Fruit fly (Drosophila melanogaster) whole organism, pupa: ENCODE measurements around the gene CG33725.

Experiments used
- CG10348 ChIP-seq: fragments of 200-800 bp; sonication (Bioruptor generic); IDR thresholded peaks from 2 replicates; pipeline ENCODE4 v1.3.6; 2022; ENCODE audit warnings: missing biosample characterization, missing genetic modification characterization
- CG12605 ChIP-seq: fragments of 200-800 bp; sonication (Bioruptor generic); IDR thresholded peaks from 2 replicates; pipeline ENCODE4 v1.3.6; 2022; ENCODE audit warnings: missing biosample characterization, missing genetic modification characterization
- CG13204 ChIP-seq: fragments of 200-800 bp; sonication (Bioruptor generic); optimal IDR thresholded peaks from 2 replicates; lab custom pipeline; 2018; ENCODE audit warnings: missing biosample characterization, mild to moderate bottlenecking, missing genetic modification characterization, moderate library complexity
- CG14655 ChIP-seq: fragments of 200-800 bp; sonication (Bioruptor generic); optimal IDR thresholded peaks from 3 replicates; lab custom pipeline; 2017; ENCODE audit warnings: mild to moderate bottlenecking, missing biosample characterization, missing genetic modification reagents, missing genetic modification characterization
- CG15710 ChIP-seq: fragments of 200-800 bp; sonication (Bioruptor generic); optimal IDR thresholded peaks from 2 replicates; lab custom pipeline; 2018; ENCODE audit warnings: missing biosample characterization, mild to moderate bottlenecking, missing genetic modification characterization, moderate library complexity
- CG17806 ChIP-seq: fragments of 200-800 bp; sonication (Bioruptor generic); optimal IDR thresholded peaks from 2 replicates; lab custom pipeline; 2018; ENCODE audit warnings: missing biosample characterization, mild to moderate bottlenecking, missing genetic modification characterization, moderate library complexity
- CG32121 ChIP-seq: fragments of 200-800 bp; sonication (Bioruptor generic); IDR thresholded peaks from 2 replicates; pipeline ENCODE4 v1.3.6; 2022; ENCODE audit warnings: missing biosample characterization, missing genetic modification characterization
- CG34367 ChIP-seq: fragments of 200-800 bp; sonication (Bioruptor generic); optimal IDR thresholded peaks from 2 replicates; lab custom pipeline; 2018; ENCODE audit warnings: missing biosample characterization, mild to moderate bottlenecking, missing genetic modification characterization
- CG4496 ChIP-seq: fragments of 200-800 bp; sonication (Bioruptor generic); IDR thresholded peaks from 3 replicates; pipeline ENCODE4 v1.3.6; 2022; ENCODE audit warnings: missing biosample characterization, missing genetic modification characterization
- CG8159 ChIP-seq: fragments of 200-800 bp; sonication (Bioruptor generic); optimal IDR thresholded peaks from 3 replicates; lab custom pipeline; 2018; ENCODE audit warnings: missing biosample characterization, mild to moderate bottlenecking, missing genetic modification characterization, moderate library complexity
- CG8301 ChIP-seq: fragments of 200-800 bp; sonication (Bioruptor generic); optimal IDR thresholded peaks from 2 replicates; lab custom pipeline; 2018; ENCODE audit warnings: missing biosample characterization, mild to moderate bottlenecking, missing genetic modification characterization
- CG9948 ChIP-seq: fragments of 200-800 bp; sonication (Bioruptor generic); optimal IDR thresholded peaks from 2 replicates; lab custom pipeline; 2018; ENCODE audit warnings: missing biosample characterization, mild to moderate bottlenecking, missing genetic modification characterization, moderate library complexity
- D1 ChIP-seq: fragments of 200-800 bp; sonication (Bioruptor generic); optimal IDR thresholded peaks from 2 replicates; lab custom pipeline; 2018; ENCODE audit warnings: missing biosample characterization, mild to moderate bottlenecking, missing genetic modification characterization, moderate library complexity
- EcR ChIP-seq: fragments of 200-800 bp; sonication (Bioruptor generic); optimal IDR thresholded peaks from 3 replicates; lab custom pipeline; 2019; ENCODE audit warnings: missing biosample characterization, missing genetic modification characterization, mild to moderate bottlenecking, moderate library complexity, missing genetic modification reagents
- Ets98B ChIP-seq: fragments of 200-800 bp; sonication (Bioruptor generic); IDR thresholded peaks from 2 replicates; pipeline ENCODE4 v1.3.6; 2022; ENCODE audit warnings: missing biosample characterization, missing genetic modification characterization
- Pif1A ChIP-seq: fragments of 200-800 bp; sonication (Bioruptor generic); optimal IDR thresholded peaks from 3 replicates; lab custom pipeline; 2016; ENCODE audit warnings: missing biosample characterization, missing genetic modification characterization
- Pif1B ChIP-seq: fragments of 200-800 bp; sonication (Bioruptor generic); optimal IDR thresholded peaks from 3 replicates; lab custom pipeline; 2016; ENCODE audit warnings: missing biosample characterization, missing genetic modification characterization
- Snoo ChIP-seq: fragments of 200-800 bp; sonication (Bioruptor generic); optimal IDR thresholded peaks from 3 replicates; lab custom pipeline; 2017; ENCODE audit warnings: missing biosample characterization, mild to moderate bottlenecking, missing genetic modification characterization, inconsistent platforms
- fd96Ca ChIP-seq: fragments of 200-800 bp; sonication (Bioruptor generic); IDR thresholded peaks from 3 replicates; pipeline ENCODE4 v1.3.6; 2022; ENCODE audit warnings: missing biosample characterization, missing genetic modification characterization
- gl ChIP-seq: fragments of 200-800 bp; sonication (Bioruptor generic); optimal IDR thresholded peaks from 2 replicates; lab custom pipeline; 2018; ENCODE audit warnings: missing biosample characterization, mild to moderate bottlenecking, missing genetic modification characterization
- rn ChIP-seq: fragments of 200-800 bp; sonication (Bioruptor generic); IDR thresholded peaks from 2 replicates; pipeline ENCODE4 v1.3.6; 2022; ENCODE audit warnings: missing biosample characterization, missing genetic modification characterization

Gene CG33725

DNA sequence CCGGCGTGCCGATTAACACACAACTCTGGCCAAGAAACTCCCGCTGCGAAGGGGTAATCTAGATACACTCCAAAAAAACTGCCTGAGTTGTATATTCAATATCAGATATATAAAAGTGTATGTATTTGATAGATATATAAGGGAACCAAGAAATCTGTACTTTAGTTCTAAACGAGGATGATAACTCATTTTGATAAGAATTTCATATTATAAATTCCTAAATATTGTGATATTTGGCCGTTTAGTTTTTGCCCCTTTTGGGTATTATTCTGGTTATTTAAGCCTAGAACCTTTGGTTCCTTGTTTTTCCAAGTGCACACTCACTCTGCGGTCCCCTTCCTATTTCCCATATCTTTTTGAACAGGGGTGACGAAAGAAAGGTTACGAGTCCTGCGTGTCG, 28.9 kb upstream of the CG33725 start:
- no peak for TF ChIP-seq CG32121 (GFP tag; lab: Robert Waterston, UW)
- peak; percentile 24 for TF ChIP-seq CG8159 (tag; lab: Kevin White, UChicago)

DNA sequence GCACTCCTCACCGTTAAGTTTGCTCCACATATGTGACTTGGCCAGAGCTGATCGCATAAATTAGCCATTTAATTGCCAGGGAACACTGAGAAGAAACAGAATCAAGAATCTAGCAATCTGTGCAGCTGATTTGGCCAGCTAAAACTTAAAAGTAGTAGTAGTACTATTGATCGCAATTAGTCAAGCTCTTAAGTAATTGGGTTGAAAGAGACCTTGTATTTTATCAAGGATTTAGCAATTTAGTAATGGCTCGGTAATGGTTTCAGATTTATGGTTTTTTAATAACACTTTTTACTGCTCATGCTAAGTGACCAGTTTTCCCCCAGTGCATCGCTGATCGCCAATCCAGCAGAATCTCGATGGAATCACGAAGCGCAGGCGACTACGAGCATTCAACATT, 27.4 kb upstream of the CG33725 start:
- no peak for TF ChIP-seq D1 (tag; lab: Kevin White, UChicago)
- TF ChIP-seq CG8301: peak; percentile 24
- no peak for TF ChIP-seq gl (tag; lab: Kevin White, UChicago)
- peak; percentile 22 for TF ChIP-seq CG9948
- TF ChIP-seq CG32121 (GFP tag; lab: Robert Waterston, UW): no peak
- TF ChIP-seq CG4496 (GFP tag; lab: Robert Waterston, UW): no peak
- peak; percentile 37 for TF ChIP-seq CG17806 (tag; lab: Kevin White, UChicago)
- TF ChIP-seq EcR (GFP tag; lab: Kevin White, UChicago): no peak
- TF ChIP-seq fd96Ca: no peak
- TF ChIP-seq CG14655: peak; percentile 40
- TF ChIP-seq CG34367 (tag; lab: Kevin White, UChicago): peak; percentile 33
- peak; percentile 33 for TF ChIP-seq Pif1A (GFP tag; lab: Kevin White, UChicago)
- no peak for TF ChIP-seq CG12605 (GFP tag; lab: Robert Waterston, UW)
- no peak for TF ChIP-seq Pif1B (GFP tag; lab: Kevin White, UChicago)
- no peak for TF ChIP-seq CG10348 (GFP tag; lab: Robert Waterston, UW)
- no peak for TF ChIP-seq Snoo
- TF ChIP-seq CG8159 (tag; lab: Kevin White, UChicago): peak; percentile 70
- TF ChIP-seq CG15710 (tag; lab: Kevin White, UChicago): peak; percentile 67
- TF ChIP-seq CG13204 (GFP tag; lab: Kevin White, UChicago): peak; percentile 29
- no peak for TF ChIP-seq Ets98B (GFP tag; lab: Robert Waterston, UW)
- TF ChIP-seq rn (GFP tag; lab: Robert Waterston, UW): no peak

DNA sequence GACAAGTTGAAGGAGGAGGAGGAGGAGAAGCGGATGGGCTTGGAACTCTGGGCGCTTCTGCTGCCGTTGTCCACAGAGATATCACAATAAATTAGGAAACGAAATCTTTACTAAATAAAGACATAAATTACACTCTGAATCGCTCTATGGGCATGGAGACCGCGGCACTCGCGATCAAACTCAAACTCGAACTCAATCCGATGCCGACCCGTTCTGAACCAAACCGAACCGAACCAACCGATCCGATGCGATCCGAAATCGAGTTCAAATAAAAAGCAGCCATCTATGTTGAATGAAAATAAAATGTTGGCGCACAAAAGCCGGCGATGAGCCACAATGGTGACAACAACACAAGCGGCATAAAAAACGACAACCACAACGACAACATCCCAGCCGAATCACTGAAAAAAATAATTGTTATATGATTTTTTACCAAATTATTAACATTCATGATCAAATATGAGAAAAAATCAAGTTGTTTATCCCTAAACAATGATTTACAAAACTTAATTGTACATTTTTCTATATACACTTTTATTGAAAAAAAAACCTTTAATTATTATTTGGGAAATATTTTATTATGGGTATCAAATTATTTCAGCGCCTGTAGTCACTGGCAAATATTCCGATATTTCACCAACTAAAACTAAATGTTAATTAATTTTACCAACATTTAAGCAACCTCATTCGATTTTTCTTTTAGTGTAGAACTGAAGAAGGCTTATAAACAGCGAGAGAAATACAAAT, 25.3 kb upstream of the CG33725 start:
- TF ChIP-seq Pif1A (GFP tag; lab: Kevin White, UChicago) (peak; percentile 57), Pif1B (GFP tag; lab: Kevin White, UChicago) (peak; percentile 35), Snoo (peak; percentile 36), CG13204 (GFP tag; lab: Kevin White, UChicago) (no peak), CG8301 (peak; percentile 63), gl (tag; lab: Kevin White, UChicago) (no peak), fd96Ca (no peak), CG14655 (peak; percentile 67), D1 (tag; lab: Kevin White, UChicago) (peak; percentile 64), CG8159 (tag; lab: Kevin White, UChicago) (peak; percentile 85), CG9948 (peak; percentile 75), CG15710 (tag; lab: Kevin White, UChicago) (peak; percentile 69), CG32121 (GFP tag; lab: Robert Waterston, UW) (no peak), rn (GFP tag; lab: Robert Waterston, UW) (peak; percentile 11; the same call in 1 of the 2 replicates), CG4496 (GFP tag; lab: Robert Waterston, UW) (no peak), CG34367 (tag; lab: Kevin White, UChicago) (peak; percentile 44), EcR (GFP tag; lab: Kevin White, UChicago) (no peak), CG17806 (tag; lab: Kevin White, UChicago) (peak; percentile 73), Ets98B (GFP tag; lab: Robert Waterston, UW) (no peak), CG10348 (GFP tag; lab: Robert Waterston, UW) (no peak), CG12605 (GFP tag; lab: Robert Waterston, UW) (no peak)
- TF ChIP-seq, all 21 proteins: peak for 12

DNA sequence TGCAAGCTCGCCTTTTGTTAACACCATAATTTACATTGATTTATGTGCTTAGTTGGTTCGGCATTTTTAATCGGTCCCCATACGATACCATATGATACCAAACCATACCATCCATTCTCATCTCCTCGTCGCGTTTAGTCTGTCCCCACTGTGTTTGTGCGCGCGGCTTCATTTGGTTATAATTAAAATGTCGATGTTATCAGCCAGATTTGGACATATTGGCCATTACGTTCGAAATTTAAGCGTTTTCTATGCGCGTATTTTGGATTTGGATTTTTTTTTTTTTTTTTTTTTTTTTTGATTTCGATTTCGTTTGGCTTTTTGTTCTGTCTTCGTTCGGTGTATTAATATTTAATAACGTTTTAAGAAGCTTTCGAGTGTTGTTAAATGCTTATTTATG, 20.5 kb upstream of the CG33725 start:
- no peak for TF ChIP-seq CG12605 (GFP tag; lab: Robert Waterston, UW)
- no peak for TF ChIP-seq CG17806 (tag; lab: Kevin White, UChicago)

DNA sequence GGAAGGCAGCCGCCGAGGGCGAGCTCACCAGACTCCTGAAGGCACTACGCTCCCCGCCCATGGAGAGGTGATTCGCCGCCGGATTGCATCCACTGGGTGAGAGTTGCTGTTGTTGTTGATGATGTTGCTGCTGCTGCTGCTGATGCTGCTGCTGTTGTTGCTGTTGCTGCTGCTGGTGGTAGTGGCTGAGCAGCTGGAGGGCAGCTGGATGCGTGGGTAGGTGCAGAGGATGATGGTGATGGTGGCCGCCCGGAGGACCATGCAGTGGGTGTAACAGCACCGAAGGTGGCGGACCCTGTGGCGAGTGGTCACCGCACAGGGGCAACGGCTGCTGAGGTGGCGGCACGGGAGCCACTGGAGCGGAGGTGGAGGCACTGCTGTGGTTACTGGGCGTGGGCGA, 18.8 kb upstream of the CG33725 start:
- no peak for TF ChIP-seq Pif1B (GFP tag; lab: Kevin White, UChicago)
- no peak for TF ChIP-seq CG10348 (GFP tag; lab: Robert Waterston, UW)
- no peak for TF ChIP-seq D1 (tag; lab: Kevin White, UChicago)
- TF ChIP-seq CG14655: no peak
- TF ChIP-seq EcR (GFP tag; lab: Kevin White, UChicago): no peak
- TF ChIP-seq CG4496 (GFP tag; lab: Robert Waterston, UW): no peak
- no peak for TF ChIP-seq CG13204 (GFP tag; lab: Kevin White, UChicago)
- no peak for TF ChIP-seq CG8301
- no peak for TF ChIP-seq CG12605 (GFP tag; lab: Robert Waterston, UW)
- no peak for TF ChIP-seq CG34367 (tag; lab: Kevin White, UChicago)
- TF ChIP-seq CG15710 (tag; lab: Kevin White, UChicago): no peak

DNA sequence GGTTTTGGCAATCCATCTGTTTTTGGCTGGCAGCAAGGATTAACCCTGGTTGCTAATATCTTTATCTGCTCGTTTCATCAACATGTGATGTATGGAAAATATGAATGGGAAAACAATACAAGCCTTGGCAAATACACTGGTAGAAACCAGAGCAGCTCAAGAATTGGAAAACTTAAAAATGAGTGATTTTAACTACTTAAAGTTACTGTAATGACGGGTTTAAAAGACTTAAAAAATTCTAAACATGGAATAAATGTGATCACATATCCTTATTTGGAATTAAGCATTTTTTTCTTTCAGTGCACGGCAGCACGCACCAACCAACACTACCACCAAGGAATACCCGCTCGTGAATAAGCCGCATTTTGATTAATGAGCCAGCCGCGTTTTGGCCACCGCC, 17.2 kb upstream of the CG33725 start:
- peak; percentile 28 for TF ChIP-seq CG8159 (tag; lab: Kevin White, UChicago)
- TF ChIP-seq CG17806 (tag; lab: Kevin White, UChicago): no peak
